Fruit fly (Drosophila melanogaster): ENCODE data around the gene nrv2.

nrv2 gene

DNA sequence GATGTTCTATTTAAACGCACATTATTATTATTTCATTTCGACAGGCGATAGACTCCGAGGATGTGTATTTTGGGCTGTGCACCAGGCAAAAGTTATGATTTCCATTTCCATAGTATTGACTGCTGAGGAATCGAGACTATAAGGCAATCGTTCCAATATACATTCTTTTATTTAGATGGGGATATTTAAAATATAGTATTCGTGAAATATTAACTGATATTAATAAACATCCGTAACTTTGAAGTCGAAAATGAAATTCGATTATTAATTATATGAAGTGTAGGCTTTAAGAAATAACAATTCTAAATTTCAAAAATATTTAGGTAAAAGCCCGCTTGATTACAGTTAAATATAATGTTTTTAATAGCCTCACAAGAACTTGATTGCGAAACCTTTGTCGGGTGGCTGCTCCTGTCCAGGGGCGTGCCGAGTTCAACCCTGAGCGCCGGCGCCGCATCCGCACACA is 31.6 kb upstream of the nrv2 start (continued):
- TF ChIP-seq Ssrp (tag; optimal IDR thresholded peaks at IDR 0.05): peak; percentile 64
- TF ChIP-seq ftz-f1 (GFP tag; optimal IDR thresholded peaks at IDR 0.05): no peak
- no peak for TF ChIP-seq repo (GFP tag; optimal IDR thresholded peaks at IDR 0.05)

DNA sequence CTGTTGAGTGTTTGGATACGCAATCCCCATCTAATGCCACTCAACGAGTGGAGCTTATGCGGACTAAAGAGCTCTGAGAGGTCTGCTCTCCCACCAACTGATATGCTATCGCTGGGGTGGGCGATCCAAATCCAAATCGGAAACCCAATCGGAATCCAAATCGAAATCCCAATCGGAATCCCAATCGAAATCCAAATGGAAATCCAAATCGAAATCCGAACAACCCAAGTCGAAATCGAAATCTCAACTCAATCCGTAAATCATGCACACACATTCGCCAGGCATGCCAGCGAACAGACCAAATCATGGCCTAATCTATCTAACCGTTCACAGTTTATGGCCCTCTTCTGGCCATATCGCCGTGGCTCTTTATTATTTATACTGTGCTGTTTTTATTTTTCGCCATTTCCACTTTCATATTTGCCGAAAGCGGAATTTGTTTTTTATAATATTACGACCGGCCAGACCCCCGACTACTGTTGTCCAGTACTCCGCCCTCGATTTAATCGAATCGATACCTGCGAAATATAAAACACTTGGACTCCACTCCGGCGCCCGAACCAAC is 29.0 kb upstream of the nrv2 start:
- TF ChIP-seq CTCF (GFP tag; optimal IDR thresholded peaks at IDR 0.05) (no peak), toy (GFP tag; IDR thresholded peaks at IDR 0.05) (no peak), lbe (GFP tag; optimal IDR thresholded peaks at IDR 0.05) (no peak), Max (GFP tag; optimal IDR thresholded peaks at IDR 0.05) (no peak), seq (GFP tag; IDR thresholded peaks at IDR 0.05) (no peak), Ptx1 (GFP tag; IDR thresholded peaks at IDR 0.05) (no peak), Abd-B (GFP tag; optimal IDR thresholded peaks at IDR 0.05) (no peak), Tbp (GFP tag; optimal IDR thresholded peaks at IDR 0.05) (no peak), CG14710 (tag; optimal IDR thresholded peaks at IDR 0.05) (no peak), sug (tag; optimal IDR thresholded peaks at IDR 0.05) (peak; percentile 86), Taf1 (GFP tag; IDR thresholded peaks at IDR 0.05) (no peak), sens-2 (GFP tag; IDR thresholded peaks at IDR 0.05) (peak; percentile 63), CG15479 (GFP tag; optimal IDR thresholded peaks at IDR 0.05) (no peak), grn (GFP tag; optimal IDR thresholded peaks at IDR 0.05) (peak; percentile 60), bbx (GFP tag; IDR thresholded peaks at IDR 0.05; ENCODE audit: partially characterized antibody) (no peak), CG32772 (GFP tag; IDR thresholded peaks at IDR 0.05) (no peak), CG34376 (GFP tag; optimal IDR thresholded peaks at IDR 0.05) (peak; percentile 73), ftz-f1 (GFP tag; optimal IDR thresholded peaks at IDR 0.05) (no peak), BEAF-32 (GFP tag; optimal IDR thresholded peaks at IDR 0.05) (no peak), NK7.1 (GFP tag; optimal IDR thresholded peaks at IDR 0.05) (no peak), ase (GFP tag; IDR thresholded peaks at IDR 0.05) (no peak), CG2875 (GFP tag; optimal IDR thresholded peaks at IDR 0.05) (no peak), insv (GFP tag; optimal IDR thresholded peaks at IDR 0.05) (peak; percentile 43 to 95), Fer3 (tag; optimal IDR thresholded peaks at IDR 0.05) (no peak), Lim3 (GFP tag; IDR thresholded peaks at IDR 0.05) (no peak), Rx (GFP tag; IDR thresholded peaks at IDR 0.05) (no peak), CG34224 (GFP tag; IDR thresholded peaks at IDR 0.05; ENCODE audit: partially characterized antibody) (no peak), CrebB (tag; optimal IDR thresholded peaks at IDR 0.05) (no peak), crol (GFP tag; IDR thresholded peaks at IDR 0.05) (no peak), ham (GFP tag; IDR thresholded peaks at IDR 0.05) (peak; percentile 37; the same call in 1 of the 2 replicates), Poxn (GFP tag; IDR thresholded peaks at IDR 0.05) (no peak), exex (tag; optimal IDR thresholded peaks at IDR 0.05) (peak; percentile 84), CG31441 (GFP tag; IDR thresholded peaks at IDR 0.05) (no peak), sd (tag; optimal IDR thresholded peaks at IDR 0.05) (peak; percentile 52)

DNA sequence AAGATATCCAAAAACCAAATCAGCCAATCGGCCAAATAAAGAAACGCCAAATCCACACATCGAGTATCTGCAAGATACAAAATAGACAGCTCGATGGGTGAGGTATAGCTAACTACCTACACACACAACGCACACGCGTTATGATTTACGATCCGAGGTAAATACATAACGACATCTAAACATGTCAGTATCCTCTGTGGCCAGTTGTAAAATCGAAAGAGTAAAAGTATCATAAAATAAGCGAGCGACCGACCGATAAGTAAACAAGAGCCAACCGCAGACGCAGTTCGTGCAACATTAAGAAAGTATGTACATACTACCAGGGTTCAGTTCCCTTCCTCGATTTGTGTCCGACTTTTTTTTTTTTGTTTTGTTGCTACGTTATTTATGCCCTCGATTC is 27.6 kb upstream of the nrv2 start:
- TF ChIP-seq Antp (GFP tag; optimal IDR thresholded peaks at IDR 0.05) (no peak), CG11723 (GFP tag; optimal IDR thresholded peaks at IDR 0.05) (no peak), Dad (GFP tag; optimal IDR thresholded peaks at IDR 0.05) (no peak), sima (GFP tag; optimal IDR thresholded peaks at IDR 0.05) (no peak), CG10431 (GFP tag; optimal IDR thresholded peaks at IDR 0.05) (peak; percentile 36), CG8359 (GFP tag; optimal IDR thresholded peaks at IDR 0.05; ENCODE audit: borderline replicate concordance) (no peak), ac (GFP tag; optimal IDR thresholded peaks at IDR 0.05) (peak; percentile 10), tll (GFP tag; optimal IDR thresholded peaks at IDR 0.05) (peak in 1 of 2 experiments; percentile 92), CG32772 (GFP tag; IDR thresholded peaks at IDR 0.05) (no peak), peb (GFP tag; IDR thresholded peaks at IDR 0.05) (no peak), CG15696 (tag; optimal IDR thresholded peaks at IDR 0.05) (peak; percentile 49), nmo (GFP tag; optimal IDR thresholded peaks at IDR 0.05) (no peak), CG15479 (GFP tag; optimal IDR thresholded peaks at IDR 0.05) (peak; percentile 75), Ets65A (GFP tag) (no peak), HmgZ (tag; optimal IDR thresholded peaks at IDR 0.05) (no peak), salm (tag; optimal IDR thresholded peaks at IDR 0.05) (peak; percentile 32), Dip2 (GFP tag; IDR thresholded peaks at IDR 0.05) (no peak)
